Fruit fly (Drosophila melanogaster) S2 (cell line): ENCODE data around the gene Rad23.

Experiments used
- CG8478 ChIP-seq: fragments of >200 bp; optimal IDR thresholded peaks from 2 replicates; lab custom pipeline; 2018
- CTCF ChIP-seq, 2 experiments: fragments of >200 bp; optimal IDR thresholded peaks; 2 replicates each; lab custom pipeline; 2018

DNA sequence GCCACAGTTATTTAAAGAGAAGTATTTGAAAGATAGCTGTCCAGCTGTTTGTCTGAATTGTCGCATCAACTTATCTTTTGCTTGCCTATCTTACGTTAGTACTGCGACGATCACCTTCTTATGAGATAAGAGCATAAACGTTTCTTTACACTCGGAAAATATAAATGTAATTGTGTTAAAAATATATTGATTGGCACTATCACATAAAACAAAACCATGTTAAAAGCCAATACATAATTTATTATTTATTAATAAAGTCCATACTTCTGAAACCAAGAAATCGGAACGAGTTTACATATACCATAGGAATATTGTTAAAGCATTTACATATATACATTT, 51.0 kb downstream of the Rad23 start:
- TF ChIP-seq CG8478 (no peak), CTCF (optimal IDR thresholded peaks at IDR 0.05; lab: Kevin White, UChicago) (no peak)
